Fruit fly (Drosophila melanogaster) whole organism, embryonic: ENCODE data around the gene CG32459.

Source experiments
- CG10209 ChIP-seq: fragments of 200-800 bp; sonication (Bioruptor generic); optimal IDR thresholded peaks from 3 replicates; lab custom pipeline; 2017; ENCODE audit warnings: missing biosample characterization, mild to moderate bottlenecking, missing genetic modification characterization, missing genetic modification reagents
- CG11247 ChIP-seq: fragments of 200-800 bp; sonication (Bioruptor generic); IDR thresholded peaks from 2 replicates; pipeline ENCODE4 v1.3.6; 2022; ENCODE audit warnings: missing biosample characterization, missing genetic modification characterization
- CG12299 ChIP-seq: fragments of 200-800 bp; sonication (Bioruptor generic); optimal IDR thresholded peaks from 2 replicates; lab custom pipeline; 2018; ENCODE audit warnings: missing biosample characterization, mild to moderate bottlenecking, missing genetic modification characterization
- CG12769 ChIP-seq: fragments of 200-800 bp; sonication (Bioruptor generic); optimal IDR thresholded peaks from 2 replicates; lab custom pipeline; 2019; ENCODE audit warnings: missing biosample characterization, mild to moderate bottlenecking, missing genetic modification characterization, moderate library complexity
- CG13287 ChIP-seq: fragments of 200-800 bp; sonication (Bioruptor generic); IDR thresholded peaks from 2 replicates; pipeline ENCODE4 v1.3.6; 2022; ENCODE audit warnings: missing biosample characterization, missing genetic modification characterization; ENCODE audit not compliant: partially characterized antibody
- CG13296 ChIP-seq: fragments of 200-800 bp; sonication (Bioruptor generic); optimal IDR thresholded peaks from 3 replicates; lab custom pipeline; 2018; ENCODE audit warnings: missing biosample characterization, mild to moderate bottlenecking, missing genetic modification characterization
- CG13775 ChIP-seq: fragments of 200-800 bp; sonication (Bioruptor generic); optimal IDR thresholded peaks from 3 replicates; lab custom pipeline; 2017; ENCODE audit warnings: missing biosample characterization, mild to moderate bottlenecking, missing genetic modification characterization
- CG14014 ChIP-seq: fragments of 200-800 bp; sonication (Bioruptor generic); IDR thresholded peaks from 2 replicates; pipeline ENCODE4 v1.3.6; 2022; ENCODE audit warnings: missing biosample characterization, missing genetic modification characterization
- CG32767 ChIP-seq: fragments of 200-800 bp; sonication (Bioruptor generic); IDR thresholded peaks from 2 replicates; pipeline ENCODE4 v1.3.6; 2022; ENCODE audit warnings: missing biosample characterization, missing genetic modification characterization
- CG3281 ChIP-seq: fragments of 200-800 bp; sonication (Bioruptor generic); optimal IDR thresholded peaks from 3 replicates; lab custom pipeline; 2017; ENCODE audit warnings: missing biosample characterization, mild to moderate bottlenecking, missing genetic modification characterization
- CG34422 ChIP-seq: fragments of 200-800 bp; sonication (Bioruptor generic); IDR thresholded peaks from 3 replicates; pipeline ENCODE4 v1.3.6; 2022; ENCODE audit warnings: missing biosample characterization, missing genetic modification characterization
- CG42726 ChIP-seq: fragments of 200-800 bp; sonication (Bioruptor generic); IDR thresholded peaks from 2 replicates; pipeline ENCODE4 v1.3.6; 2022; ENCODE audit warnings: missing biosample characterization, missing genetic modification characterization; ENCODE audit not compliant: partially characterized antibody
- CG7963 ChIP-seq: fragments of 200-800 bp; sonication (Bioruptor generic); IDR thresholded peaks from 3 replicates; pipeline ENCODE4 v1.3.6; 2022; ENCODE audit warnings: missing biosample characterization, missing genetic modification characterization; ENCODE audit not compliant: partially characterized antibody
- CG9797 ChIP-seq: fragments of 200-800 bp; sonication (Bioruptor generic); optimal IDR thresholded peaks from 3 replicates; lab custom pipeline; 2018; ENCODE audit warnings: missing biosample characterization, mild to moderate bottlenecking, missing genetic modification characterization
- CG9932 ChIP-seq: fragments of 200-800 bp; sonication (Bioruptor generic); IDR thresholded peaks from 2 replicates; pipeline ENCODE4 v1.3.6; 2022; ENCODE audit warnings: missing biosample characterization, missing genetic modification characterization
- HHEX ChIP-seq: fragments of 200-800 bp; sonication (Bioruptor generic); optimal IDR thresholded peaks from 3 replicates; lab custom pipeline; 2017; ENCODE audit warnings: missing biosample characterization, mild to moderate bottlenecking, missing genetic modification characterization, missing genetic modification reagents
- HLH3B ChIP-seq: fragments of 200-800 bp; sonication (Bioruptor generic); IDR thresholded peaks from 2 replicates; pipeline ENCODE4 v1.3.6; 2022; ENCODE audit warnings: missing biosample characterization, missing genetic modification characterization
- MESR4 ChIP-seq: fragments of 200-800 bp; sonication (Bioruptor generic); optimal IDR thresholded peaks from 2 replicates; lab custom pipeline; 2018; ENCODE audit warnings: missing biosample characterization, mild to moderate bottlenecking, missing genetic modification characterization, moderate library complexity
- MTF-1 ChIP-seq: fragments of 200-800 bp; sonication (Bioruptor generic); optimal IDR thresholded peaks from 2 replicates; lab custom pipeline; 2018; ENCODE audit warnings: missing biosample characterization, mild to moderate bottlenecking, missing genetic modification characterization, borderline replicate concordance
- Mes4 ChIP-seq: fragments of 200-800 bp; sonication (Bioruptor generic); optimal IDR thresholded peaks from 2 replicates; lab custom pipeline; 2016; ENCODE audit warnings: missing biosample characterization, missing genetic modification characterization
- NFAT ChIP-seq: fragments of 200-800 bp; sonication (Bioruptor generic); IDR thresholded peaks from 2 replicates; pipeline ENCODE4 v1.3.6; 2022; ENCODE audit warnings: missing biosample characterization, missing genetic modification characterization
- Nf-YA ChIP-seq: fragments of 200-800 bp; sonication (Bioruptor generic); IDR thresholded peaks from 2 replicates; pipeline ENCODE4 v1.3.6; 2022; ENCODE audit warnings: missing biosample characterization, missing genetic modification characterization
- Opbp ChIP-seq: fragments of 200-800 bp; sonication (Bioruptor generic); IDR thresholded peaks from 3 replicates; pipeline ENCODE4 v1.3.6; 2022; ENCODE audit warnings: missing biosample characterization, missing genetic modification characterization; ENCODE audit not compliant: partially characterized antibody
- Optix ChIP-seq: fragments of 200-800 bp; sonication (Bioruptor generic); IDR thresholded peaks from 3 replicates; pipeline ENCODE4 v1.3.6; 2022; ENCODE audit warnings: missing biosample characterization, missing genetic modification characterization
- Poxn ChIP-seq: fragments of 200-800 bp; sonication (Bioruptor generic); IDR thresholded peaks from 2 replicates; pipeline ENCODE4 v1.3.6; 2022; ENCODE audit warnings: missing biosample characterization, missing genetic modification characterization
- Ravus ChIP-seq: fragments of 200-800 bp; sonication (Bioruptor generic); IDR thresholded peaks from 2 replicates; pipeline ENCODE4 v1.3.6; 2022; ENCODE audit warnings: missing biosample characterization, missing genetic modification characterization
- Spps ChIP-seq: fragments of 200-800 bp; sonication (Bioruptor generic); optimal IDR thresholded peaks from 2 replicates; lab custom pipeline; 2018; ENCODE audit warnings: missing biosample characterization, mild to moderate bottlenecking, missing genetic modification characterization
- Stat92E ChIP-seq, 3 experiments: fragments of >200 bp in 2 of 3; fragments of 200-800 bp in 1 of 3; sonication (Bioruptor generic) in 1 of 3; optimal IDR thresholded peaks; 2 replicates each; lab custom pipeline; 2017 to 2019; ENCODE audit warnings: missing biosample characterization in 3 of 3, missing genetic modification characterization in 3 of 3, mild to moderate bottlenecking in 1 of 3, moderate library complexity in 1 of 3
- Tbp ChIP-seq: fragments of >200 bp; optimal IDR thresholded peaks from 2 replicates; lab custom pipeline; 2018; ENCODE audit warnings: missing biosample characterization, missing genetic modification characterization
- abd-A ChIP-seq: fragments of 200-800 bp; sonication (Bioruptor generic); optimal IDR thresholded peaks from 3 replicates; lab custom pipeline; 2019; ENCODE audit warnings: missing biosample characterization, mild to moderate bottlenecking, missing genetic modification characterization, moderate library complexity
- bsh ChIP-seq, 2 experiments: fragments of 200-800 bp; sonication (Bioruptor generic); optimal IDR thresholded peaks; 2 replicates each; lab custom pipeline; 2017 to 2018; ENCODE audit warnings: mild to moderate bottlenecking in 2 of 2, missing biosample characterization in 2 of 2, missing genetic modification characterization in 2 of 2, moderate library complexity in 1 of 2
- cato ChIP-seq: fragments of 200-800 bp; sonication (Bioruptor generic); optimal IDR thresholded peaks from 2 replicates; lab custom pipeline; 2016; ENCODE audit warnings: missing biosample characterization, missing genetic modification characterization, borderline replicate concordance
- en ChIP-seq: fragments of 200-800 bp; sonication (Bioruptor generic); optimal IDR thresholded peaks from 2 replicates; lab custom pipeline; 2016; ENCODE audit warnings: missing biosample characterization, missing genetic modification characterization
- ftz-f1 ChIP-seq: fragments of 200-800 bp; sonication (Bioruptor generic); optimal IDR thresholded peaks from 2 replicates; lab custom pipeline; 2016; ENCODE audit warnings: missing biosample characterization, missing genetic modification characterization
- gsb ChIP-seq: fragments of 200-800 bp; sonication (Bioruptor generic); IDR thresholded peaks from 2 replicates; pipeline ENCODE4 v1.3.6; 2022; ENCODE audit warnings: missing biosample characterization, missing genetic modification characterization
- h ChIP-seq: fragments of >200 bp; optimal IDR thresholded peaks from 2 replicates; lab custom pipeline; 2017
- hkb ChIP-seq, 2 experiments: fragments of 200-800 bp in 1 of 2; fragments of >200 bp in 1 of 2; sonication (Bioruptor generic) in 1 of 2; IDR thresholded peaks in 1 of 2; optimal IDR thresholded peaks in 1 of 2; 2 replicates each; pipeline versions ENCODE4 v1.3.6 to Lab custom; 2017 to 2022; ENCODE audit warnings: missing biosample characterization in 1 of 2, missing genetic modification characterization in 1 of 2
- mam ChIP-seq: fragments of 200-800 bp; sonication (Bioruptor generic); optimal IDR thresholded peaks from 3 replicates; lab custom pipeline; 2016; ENCODE audit warnings: missing biosample characterization, missing genetic modification characterization
- mirr ChIP-seq: fragments of 200-800 bp; sonication (Bioruptor generic); optimal IDR thresholded peaks from 3 replicates; lab custom pipeline; 2018; ENCODE audit warnings: missing biosample characterization, mild to moderate bottlenecking, missing genetic modification characterization
- nerfin-2 ChIP-seq: fragments of 200-800 bp; sonication (Bioruptor generic); IDR thresholded peaks from 2 replicates; pipeline ENCODE4 v1.3.6; 2022; ENCODE audit warnings: missing biosample characterization, missing genetic modification characterization; ENCODE audit not compliant: partially characterized antibody
- onecut ChIP-seq: fragments of 200-800 bp; sonication (Bioruptor generic); IDR thresholded peaks from 2 replicates; pipeline ENCODE4 v1.3.6; 2022; ENCODE audit warnings: missing biosample characterization, missing genetic modification characterization
- pfk ChIP-seq: fragments of 200-800 bp; sonication (Bioruptor generic); optimal IDR thresholded peaks from 2 replicates; lab custom pipeline; 2018; ENCODE audit warnings: missing biosample characterization, mild to moderate bottlenecking, missing genetic modification characterization, moderate library complexity
- rib ChIP-seq: fragments of 200-800 bp; sonication (Bioruptor generic); IDR thresholded peaks from 2 replicates; pipeline ENCODE4 v1.3.6; 2022; ENCODE audit warnings: missing biosample characterization, missing genetic modification characterization
- sna ChIP-seq: fragments of 200-800 bp; sonication (Bioruptor generic); IDR thresholded peaks from 2 replicates; pipeline ENCODE4 v1.3.6; 2022; ENCODE audit warnings: missing biosample characterization, missing genetic modification characterization; ENCODE audit not compliant: partially characterized antibody
- tgo ChIP-seq: fragments of 200-800 bp; sonication (Bioruptor generic); IDR thresholded peaks from 3 replicates; pipeline ENCODE4 v1.3.6; 2022; ENCODE audit warnings: missing biosample characterization, missing genetic modification characterization
- tin ChIP-seq: fragments of 200-800 bp; sonication (Bioruptor generic); optimal IDR thresholded peaks from 3 replicates; lab custom pipeline; 2016; ENCODE audit warnings: missing biosample characterization, missing genetic modification characterization
- unc-4 ChIP-seq: fragments of 200-800 bp; sonication (Bioruptor generic); IDR thresholded peaks from 2 replicates; pipeline ENCODE4 v1.3.6; 2022; ENCODE audit warnings: missing biosample characterization, missing genetic modification characterization; ENCODE audit not compliant: partially characterized antibody

Gene CG32459

dm6 chr3L:22871030-22871844 lies 15.4 kb upstream of the CG32459 start (continued):
- TF ChIP-seq Stat92E (GFP tag; optimal IDR thresholded peaks at IDR 0.05; lab: Kevin White, UChicago) (no peak), Opbp (GFP tag; lab: Robert Waterston, UW) (peak; percentile 65; the same call in 2 of the 3 replicates), CG9932 (GFP tag; lab: Robert Waterston, UW) (peak; percentile 48), HHEX (GFP tag; lab: Kevin White, UChicago) (no peak), CG13775 (GFP tag; lab: Kevin White, UChicago) (peak; percentile 4), Optix (GFP tag; lab: Robert Waterston, UW) (no peak), en (no peak), CG12299 (tag; lab: Kevin White, UChicago) (no peak), nerfin-2 (peak; percentile 71), Spps (no peak), CG14014 (GFP tag; lab: Robert Waterston, UW) (peak; percentile 34; the same call in 1 of the 2 replicates), h (lab: Kevin White, UChicago) (no peak), tgo (GFP tag; lab: Robert Waterston, UW) (no peak), Nf-YA (no peak), CG34422 (peak; percentile 65; the same call in 2 of the 3 replicates), gsb (GFP tag; lab: Robert Waterston, UW) (no peak), onecut (peak; percentile 17), CG12769 (peak; percentile 11), mam (GFP tag; lab: Kevin White, UChicago) (peak; percentile 32), CG13287 (GFP tag; lab: Robert Waterston, UW) (peak; percentile 70), CG7963 (peak; percentile 61; the same call in 1 of the 3 replicates), bsh (GFP tag; optimal IDR thresholded peaks at IDR 0.05; lab: Kevin White, UChicago) (no peak), CG32767 (GFP tag; lab: Robert Waterston, UW) (no peak), CG11247 (peak; percentile 41; the same call in 1 of the 2 replicates), Mes4 (GFP tag; lab: Kevin White, UChicago) (peak; percentile 21), Poxn (GFP tag; lab: Robert Waterston, UW) (no peak), CG13296 (no peak), CG3281 (peak; percentile 41), Tbp (GFP tag; lab: Kevin White, UChicago) (no peak), mirr (GFP tag; lab: Kevin White, UChicago) (no peak), ftz-f1 (no peak), Ravus (GFP tag; lab: Robert Waterston, UW) (no peak), CG42726 (GFP tag; lab: Robert Waterston, UW) (0 out of 2 replicates have a peak, but pooled peaks have one; percentile 27), HLH3B (GFP tag; lab: Robert Waterston, UW) (0 out of 2 replicates have a peak, but pooled peaks have one; percentile 28), rib (GFP tag; lab: Robert Waterston, UW) (0 out of 2 replicates have a peak, but pooled peaks have one; percentile 16), tin (GFP tag; lab: Kevin White, UChicago) (no peak), CG9797 (GFP tag; lab: Kevin White, UChicago) (no peak), MTF-1 (GFP tag; lab: Kevin White, UChicago) (no peak), unc-4 (GFP tag; lab: Robert Waterston, UW) (peak; percentile 57), MESR4 (GFP tag; lab: Kevin White, UChicago) (peak; percentile 29), sna (GFP tag; lab: Robert Waterston, UW) (peak; percentile 34), CG10209 (GFP tag; lab: Kevin White, UChicago) (no peak), hkb (optimal IDR thresholded peaks at IDR 0.05; lab: Kevin White, UChicago) (no peak), hkb (GFP tag; IDR thresholded peaks at IDR 0.05; lab: Robert Waterston, UW) (no peak), NFAT (GFP tag; lab: Robert Waterston, UW) (peak; percentile 50; the same call in 1 of the 2 replicates), abd-A (tag; lab: Kevin White, UChicago) (no peak), pfk (GFP tag; lab: Kevin White, UChicago) (no peak), cato (GFP tag; lab: Kevin White, UChicago) (no peak)
